Fruit fly (Drosophila melanogaster) whole organism: Measurements from ENCODE around the gene Npl4.

Experiments
- psq ChIP-seq: fragments of >200 bp; optimal IDR thresholded peaks from 2 replicates; lab custom pipeline; 2017
- usp ChIP-seq: fragments of >200 bp; optimal IDR thresholded peaks from 2 replicates; lab custom pipeline; 2017; ENCODE audit warnings: missing biosample characterization, missing genetic modification characterization, mixed read lengths

DNA sequence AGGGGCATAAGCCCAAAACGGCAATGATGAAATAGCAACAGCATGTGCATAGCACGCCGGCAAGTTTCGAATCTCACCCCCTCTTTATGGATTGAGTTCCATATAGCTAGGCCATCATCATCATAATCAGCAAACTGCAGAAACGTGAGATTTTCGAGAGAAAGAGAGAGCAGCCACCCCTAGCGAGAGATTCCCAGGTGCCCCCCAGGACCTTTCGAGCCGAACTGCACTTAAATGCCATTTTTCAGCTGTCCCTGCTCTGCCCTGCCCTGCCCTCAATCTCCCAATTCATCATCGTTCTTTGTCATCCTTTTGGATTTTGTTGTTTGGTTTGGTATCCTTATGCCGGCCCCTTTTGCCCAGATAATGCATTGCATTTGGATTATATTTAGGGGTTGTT lies 36.8 kb downstream of the Npl4 start:
- TF ChIP-seq usp (GFP tag; lab: Kevin White, UChicago), result no peak
- TF ChIP-seq psq, result no peak
